Worm (Caenorhabditis elegans): Measurements from ENCODE around the gene nas-31.

The nas-31 gene

ce11 chrV:10871457-10871861 is 50.2 kb downstream of the nas-31 start:
- peak; percentile 76 for TF ChIP-seq attf-5 (GFP tag; optimal IDR thresholded peaks at IDR 0.05)
- TF ChIP-seq dox-1 (GFP tag; IDR thresholded peaks at IDR 0.05), result peak; percentile 72
- TF ChIP-seq ets-4 (GFP tag; optimal IDR thresholded peaks at IDR 0.05), result no peak
- TF ChIP-seq hlh-26 (GFP tag; conservative IDR thresholded peaks at IDR 0.05), result no peak
- no peak for TF ChIP-seq zim-3 (tag; optimal IDR thresholded peaks at IDR 0.05)
- TF ChIP-seq F55B11.4 (tag; optimal IDR thresholded peaks at IDR 0.05; ENCODE audit: borderline replicate concordance, insufficient read depth), result no peak
- no peak for TF ChIP-seq tlf-1 (GFP tag; optimal IDR thresholded peaks at IDR 0.05)
- peak; percentile 45 for TF ChIP-seq ztf-26 (tag; optimal IDR thresholded peaks at IDR 0.05)
- no peak for TF ChIP-seq B0035.1 (tag; optimal IDR thresholded peaks at IDR 0.05)
- TF ChIP-seq F23B12.7 (tag; optimal IDR thresholded peaks at IDR 0.05; ENCODE audit: insufficient read depth), result no peak
- no peak for TF ChIP-seq nhr-179 (tag; optimal IDR thresholded peaks at IDR 0.05)
- TF ChIP-seq B0261.1 (tag; optimal IDR thresholded peaks at IDR 0.05), result no peak
- no peak for TF ChIP-seq cebp-1 (GFP tag; IDR thresholded peaks at IDR 0.05)
- peak; percentile 80 for TF ChIP-seq cebp-1 (tag; optimal IDR thresholded peaks at IDR 0.05)
- TF ChIP-seq K12H6.12 (tag; optimal IDR thresholded peaks at IDR 0.05), result peak; percentile 93
- TF ChIP-seq F37B4.10 (GFP tag; IDR thresholded peaks at IDR 0.05), result no peak
- TF ChIP-seq D2030.7 (GFP tag; IDR thresholded peaks at IDR 0.05), result no peak
- TF ChIP-seq mel-28 (tag; optimal IDR thresholded peaks at IDR 0.05; ENCODE audit: borderline replicate concordance), result no peak
- TF ChIP-seq ceh-91 (GFP tag; IDR thresholded peaks at IDR 0.05), result no peak
- TF ChIP-seq snpc-4 (GFP tag; optimal IDR thresholded peaks at IDR 0.05), result no peak
- peak in 3 of 4 experiments; percentile 17 to 51 (median 25) for TF ChIP-seq snpc-4 (tag; optimal IDR thresholded peaks at IDR 0.05)
- TF ChIP-seq madf-8 (GFP tag; conservative IDR thresholded peaks at IDR 0.05), result no peak
- TF ChIP-seq F33H1.4 (GFP tag; IDR thresholded peaks at IDR 0.05), result no peak
- TF ChIP-seq egrh-3 (GFP tag; IDR thresholded peaks at IDR 0.05), result no peak
- no peak for TF ChIP-seq attf-6 (GFP tag; IDR thresholded peaks at IDR 0.05)
- TF ChIP-seq hmg-20 (GFP tag; IDR thresholded peaks at IDR 0.05), result no peak
- TF ChIP-seq ceh-27 (GFP tag; optimal IDR thresholded peaks at IDR 0.05), result peak; percentile 70
- TF ChIP-seq attf-3 (GFP tag; conservative IDR thresholded peaks at IDR 0.05), result no peak
- TF ChIP-seq mxl-1 (tag; optimal IDR thresholded peaks at IDR 0.05), result no peak
- no peak for TF ChIP-seq Y67H2A.10 (GFP tag; conservative IDR thresholded peaks at IDR 0.05)
- TF ChIP-seq F22D6.2 (tag; optimal IDR thresholded peaks at IDR 0.05), result no peak
- TF ChIP-seq lin-26 (GFP tag; IDR thresholded peaks at IDR 0.05), result no peak
- no peak for TF ChIP-seq F49E8.2 (tag; optimal IDR thresholded peaks at IDR 0.05; ENCODE audit: insufficient read depth)
- no peak for TF ChIP-seq nhr-27 (tag; optimal IDR thresholded peaks at IDR 0.05)
- no peak for TF ChIP-seq let-526 (GFP tag; IDR thresholded peaks at IDR 0.05)
- TF ChIP-seq zfh-2 (GFP tag; conservative IDR thresholded peaks at IDR 0.05), result no peak
- TF ChIP-seq aptf-2 (GFP tag; conservative IDR thresholded peaks at IDR 0.05), result no peak
- TF ChIP-seq ceh-100 (GFP tag; IDR thresholded peaks at IDR 0.05), result no peak
- TF ChIP-seq ama-1 (optimal IDR thresholded peaks at IDR 0.05), result no peak
- no peak for TF ChIP-seq ama-1 (GFP tag; optimal IDR thresholded peaks at IDR 0.05)
- TF ChIP-seq lag-1 (GFP tag; IDR thresholded peaks at IDR 0.05), result no peak
- TF ChIP-seq sdz-38 (tag; optimal IDR thresholded peaks at IDR 0.05), result no peak
- no peak for TF ChIP-seq ztf-25 (GFP tag; IDR thresholded peaks at IDR 0.05)
- no peak for TF ChIP-seq lin-54 (GFP tag; optimal IDR thresholded peaks at IDR 0.05)
- no peak for TF ChIP-seq ceh-40 (GFP tag; IDR thresholded peaks at IDR 0.05)
- TF ChIP-seq atf-7 (tag; optimal IDR thresholded peaks at IDR 0.05), result peak; percentile 19
- peak; percentile 51; the same call in 1 of the 2 replicates for TF ChIP-seq K11D2.4 (GFP tag; IDR thresholded peaks at IDR 0.05)
- TF ChIP-seq F39B2.1 (GFP tag; IDR thresholded peaks at IDR 0.05), result no peak
- no peak for TF ChIP-seq nhr-90 (tag; optimal IDR thresholded peaks at IDR 0.05)
- TF ChIP-seq efl-1 (GFP tag; optimal IDR thresholded peaks at IDR 0.05), result no peak

Measured in whole organism, young adult.